Worm (Caenorhabditis elegans): ENCODE measurements around the gene K02E7.12.

The K02E7.12 gene

DNA sequence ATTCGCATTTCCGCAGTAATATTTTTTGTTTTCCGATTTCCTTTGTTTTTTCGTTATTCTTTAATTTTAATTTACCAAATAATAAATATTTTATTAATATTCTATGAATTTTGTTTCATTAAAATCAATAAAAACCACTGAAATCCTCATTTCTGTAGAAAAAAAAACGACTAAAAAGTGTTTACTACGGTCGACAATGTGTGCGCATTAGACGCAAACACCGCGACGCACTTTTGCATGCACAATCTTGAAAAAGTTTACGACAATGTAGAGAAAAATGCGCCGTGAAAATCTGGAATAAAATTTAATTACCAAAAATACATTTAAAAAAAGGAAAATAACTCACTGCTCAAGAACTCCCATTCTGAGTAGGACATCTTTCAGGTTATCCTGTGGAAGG lies 457 bp downstream of the K02E7.12 start:
- TF ChIP-seq tra-1 (GFP tag; IDR thresholded peaks at IDR 0.05) (no peak), F10B5.3 (tag; optimal IDR thresholded peaks at IDR 0.05) (no peak), fkh-10 (GFP tag; optimal IDR thresholded peaks at IDR 0.05) (no peak), hif-1 (tag; optimal IDR thresholded peaks at IDR 0.05) (no peak), lim-7 (GFP tag; IDR thresholded peaks at IDR 0.05) (no peak), nhr-76 (tag; optimal IDR thresholded peaks at IDR 0.05) (no peak), set-16 (GFP tag; IDR thresholded peaks at IDR 0.05) (no peak), arid-1 (GFP tag; conservative IDR thresholded peaks at IDR 0.05) (no peak), rbr-2 (tag; optimal IDR thresholded peaks at IDR 0.05) (no peak), dmd-8 (GFP tag; IDR thresholded peaks at IDR 0.05) (no peak), madf-9 (GFP tag; conservative IDR thresholded peaks at IDR 0.05) (no peak), lir-3 (tag; optimal IDR thresholded peaks at IDR 0.05) (no peak)

DNA sequence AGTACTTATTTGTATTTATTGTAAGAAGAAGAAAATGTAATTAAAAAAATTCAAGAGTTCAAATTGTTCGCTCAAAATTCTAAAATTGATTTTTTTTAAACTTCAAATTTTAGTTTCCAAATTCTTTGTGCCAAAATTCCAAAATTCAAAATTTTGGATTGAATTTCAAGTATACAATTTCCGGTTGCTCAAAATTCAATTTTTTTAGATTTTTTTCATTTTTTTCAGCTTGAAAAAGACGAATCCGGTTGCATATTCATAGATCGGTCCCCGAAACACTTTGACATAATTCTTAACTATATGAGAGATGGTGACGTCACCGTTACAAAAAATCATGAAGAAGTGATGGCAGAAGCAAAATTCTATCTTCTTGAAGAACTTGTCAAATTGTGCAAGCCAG lies 1.1 kb downstream of the K02E7.12 start, which contains the start of gene K02E7.4:
K02E7.4 (plus strand) TSS at position 301 of the 400 bp plus-strand sequence.
- no peak for TF ChIP-seq ceh-20 (GFP tag; IDR thresholded peaks at IDR 0.05)
- TF ChIP-seq attf-4 (tag; optimal IDR thresholded peaks at IDR 0.05): no peak
- TF ChIP-seq F10B5.3 (tag; optimal IDR thresholded peaks at IDR 0.05): no peak
- no peak for TF ChIP-seq ZK337.2 (GFP tag; IDR thresholded peaks at IDR 0.05)
- TF ChIP-seq snpc-4 (tag; optimal IDR thresholded peaks at IDR 0.05): no peak
- TF ChIP-seq nhr-28 (tag; optimal IDR thresholded peaks at IDR 0.05): no peak
- no peak for TF ChIP-seq nhr-11 (tag; optimal IDR thresholded peaks at IDR 0.05)

DNA sequence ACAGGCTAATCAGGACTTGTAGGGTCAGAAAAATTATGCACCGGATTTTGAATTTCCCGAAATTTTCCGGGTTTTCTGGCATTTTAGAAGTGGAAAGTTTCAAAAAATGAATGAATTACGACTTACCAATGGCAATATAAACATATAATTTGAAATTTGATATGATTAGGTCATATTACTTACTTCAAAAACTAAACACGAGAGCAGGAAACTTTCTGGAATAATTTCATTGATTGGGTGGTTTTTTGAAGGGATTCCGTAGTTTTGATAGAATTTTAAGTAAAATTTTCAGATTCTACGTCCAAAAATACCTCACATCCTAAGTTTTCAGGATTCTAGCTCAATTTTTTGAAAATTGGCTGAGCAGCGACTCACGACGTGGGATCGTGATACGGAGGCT lies 4.4 kb downstream of the K02E7.12 start, which contains the start of gene K02E7.11:
K02E7.11 (minus strand) TSS at position 101 of the 400 bp plus-strand sequence.
- TF ChIP-seq mxl-2 (GFP tag; conservative IDR thresholded peaks at IDR 0.05) (no peak), zfp-2 (tag; optimal IDR thresholded peaks at IDR 0.05) (peak; percentile 33), T20F7.1 (GFP tag; optimal IDR thresholded peaks at IDR 0.05) (no peak)

DNA sequence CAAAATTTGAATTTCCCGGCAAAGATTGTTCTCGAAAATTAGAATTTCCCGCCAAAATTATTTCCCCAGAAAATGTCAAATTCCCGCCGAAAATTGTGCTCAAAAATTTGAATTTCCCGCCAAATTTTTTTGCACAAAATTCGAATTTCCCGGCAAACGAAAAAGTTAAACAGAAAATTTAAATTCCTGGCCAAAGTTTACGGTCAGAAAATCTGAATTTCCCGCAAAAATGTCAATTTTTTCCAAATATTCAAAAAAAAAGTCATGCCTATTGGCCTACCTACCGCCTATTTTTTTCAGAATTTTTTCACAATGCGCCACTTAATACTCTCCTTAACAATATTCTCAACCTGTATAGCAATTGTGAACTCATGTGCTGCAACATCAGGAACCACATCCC lies 11.9 kb downstream of the K02E7.12 start, which contains the start of gene K02E7.1:
K02E7.1 (plus strand) TSS at position 301 of the 400 bp plus-strand sequence.
- TF ChIP-seq spr-1 (tag; optimal IDR thresholded peaks at IDR 0.05) (no peak), aly-2 (tag; optimal IDR thresholded peaks at IDR 0.05) (no peak), F10B5.3 (tag; optimal IDR thresholded peaks at IDR 0.05) (no peak), saeg-2 (GFP tag; IDR thresholded peaks at IDR 0.05) (no peak), nhr-76 (tag; optimal IDR thresholded peaks at IDR 0.05) (no peak), ctbp-1 (GFP tag; IDR thresholded peaks at IDR 0.05) (no peak), ces-1 (GFP tag; optimal IDR thresholded peaks at IDR 0.05) (no peak), ceh-44 (GFP tag; IDR thresholded peaks at IDR 0.05) (no peak), egl-43 (GFP tag; IDR thresholded peaks at IDR 0.05) (no peak), mxl-3 (GFP tag; optimal IDR thresholded peaks at IDR 0.05) (no peak), pha-4 (GFP tag; IDR thresholded peaks at IDR 0.05) (no peak), pha-4 (tag; optimal IDR thresholded peaks at IDR 0.05) (no peak), hmg-1.1 (GFP tag; IDR thresholded peaks at IDR 0.05) (no peak), ZK546.5 (tag; optimal IDR thresholded peaks at IDR 0.05) (no peak), aha-1 (tag) (no peak), tra-1 (GFP tag; IDR thresholded peaks at IDR 0.05) (no peak), fos-1 (tag; optimal IDR thresholded peaks at IDR 0.05) (no peak), set-16 (GFP tag; IDR thresholded peaks at IDR 0.05) (no peak), mep-1 (tag; optimal IDR thresholded peaks at IDR 0.05) (no peak), nhr-102 (tag; optimal IDR thresholded peaks at IDR 0.05) (no peak)

Data from whole organism, L4 larva.